Fruit fly (Drosophila melanogaster) whole organism, embryonic: ENCODE measurements around the gene dmGlut.

ENCODE experiments used
- Asciz ChIP-seq: fragments of 200-800 bp; sonication (Bioruptor generic); optimal IDR thresholded peaks from 2 replicates; lab custom pipeline; 2017; ENCODE audit warnings: missing biosample characterization, mild to moderate bottlenecking, missing genetic modification characterization, missing genetic modification reagents
- B-H1 ChIP-seq: fragments of 200-800 bp; sonication (Bioruptor generic); IDR thresholded peaks from 3 replicates; pipeline ENCODE4 v1.3.6; 2022; ENCODE audit warnings: missing biosample characterization, missing genetic modification characterization
- CG10366 ChIP-seq: fragments of 200-800 bp; sonication (Bioruptor generic); IDR thresholded peaks from 2 replicates; pipeline ENCODE4 v1.3.6; 2022; ENCODE audit warnings: missing biosample characterization, missing genetic modification characterization
- CG11695 ChIP-seq: fragments of 200-800 bp; sonication (Bioruptor generic); IDR thresholded peaks from 3 replicates; pipeline ENCODE4 v1.3.6; 2022; ENCODE audit warnings: missing biosample characterization, missing genetic modification characterization
- CG12744 ChIP-seq: fragments of 200-800 bp; sonication (Bioruptor generic); optimal IDR thresholded peaks from 2 replicates; lab custom pipeline; 2016; ENCODE audit warnings: missing biosample characterization, missing genetic modification characterization
- CG13894 ChIP-seq: fragments of 200-800 bp; sonication (Bioruptor generic); optimal IDR thresholded peaks from 3 replicates; lab custom pipeline; 2018; ENCODE audit warnings: missing biosample characterization, mild to moderate bottlenecking, missing genetic modification characterization, moderate library complexity
- CG14014 ChIP-seq: fragments of 200-800 bp; sonication (Bioruptor generic); IDR thresholded peaks from 2 replicates; pipeline ENCODE4 v1.3.6; 2022; ENCODE audit warnings: missing biosample characterization, missing genetic modification characterization
- CG15073 ChIP-seq: fragments of 200-800 bp; sonication (Bioruptor generic); optimal IDR thresholded peaks from 2 replicates; lab custom pipeline; 2016; ENCODE audit warnings: missing biosample characterization, missing genetic modification characterization
- CG1529 ChIP-seq: fragments of 200-800 bp; sonication (Bioruptor generic); optimal IDR thresholded peaks from 3 replicates; lab custom pipeline; 2018; ENCODE audit warnings: missing biosample characterization, missing genetic modification characterization
- CG1603 ChIP-seq: fragments of 200-800 bp; sonication (Bioruptor generic); optimal IDR thresholded peaks from 2 replicates; lab custom pipeline; 2019; ENCODE audit warnings: missing biosample characterization, mild to moderate bottlenecking, missing genetic modification characterization, moderate library complexity
- CG17361 ChIP-seq: fragments of 200-800 bp; sonication (Bioruptor generic); IDR thresholded peaks from 3 replicates; pipeline ENCODE4 v1.3.6; 2022; ENCODE audit warnings: missing biosample characterization, missing genetic modification characterization
- CG17385 ChIP-seq: fragments of 200-800 bp; sonication (Bioruptor generic); optimal IDR thresholded peaks from 3 replicates; lab custom pipeline; 2018; ENCODE audit warnings: missing biosample characterization, mild to moderate bottlenecking, missing genetic modification characterization
- CG2199 ChIP-seq: fragments of 200-800 bp; sonication (Bioruptor generic); IDR thresholded peaks from 3 replicates; pipeline ENCODE4 v1.3.6; 2022; ENCODE audit warnings: missing biosample characterization, missing genetic modification characterization
- CG2889 ChIP-seq: fragments of 200-800 bp; sonication (Bioruptor generic); IDR thresholded peaks from 3 replicates; pipeline ENCODE4 v1.3.6; 2022; ENCODE audit warnings: missing biosample characterization, missing genetic modification characterization
- CG31224 ChIP-seq: fragments of 200-800 bp; sonication (Bioruptor generic); IDR thresholded peaks from 2 replicates; pipeline ENCODE4 v1.3.6; 2022; ENCODE audit warnings: missing biosample characterization, missing genetic modification characterization
- CG31365 ChIP-seq: fragments of 200-800 bp; sonication (Bioruptor generic); optimal IDR thresholded peaks from 2 replicates; lab custom pipeline; 2018; ENCODE audit warnings: missing biosample characterization, mild to moderate bottlenecking, missing genetic modification characterization
- CG43689 ChIP-seq: fragments of 200-800 bp; sonication (Bioruptor generic); IDR thresholded peaks from 2 replicates; pipeline ENCODE4 v1.3.6; 2022; ENCODE audit warnings: missing biosample characterization, missing genetic modification characterization
- CG5953 ChIP-seq: fragments of 200-800 bp; sonication (Bioruptor generic); IDR thresholded peaks from 2 replicates; pipeline ENCODE4 v1.3.6; 2022; ENCODE audit warnings: missing biosample characterization, missing genetic modification characterization
- CG6175 ChIP-seq: fragments of 200-800 bp; sonication (Bioruptor generic); IDR thresholded peaks from 3 replicates; pipeline ENCODE4 v1.3.6; 2022; ENCODE audit warnings: missing biosample characterization, missing genetic modification characterization
- CG9817 ChIP-seq: fragments of 200-800 bp; sonication (Bioruptor generic); optimal IDR thresholded peaks from 2 replicates; lab custom pipeline; 2018; ENCODE audit warnings: missing biosample characterization, mild to moderate bottlenecking, missing genetic modification characterization, moderate library complexity
- Dip2 ChIP-seq: fragments of 200-800 bp; sonication (Bioruptor generic); IDR thresholded peaks from 2 replicates; pipeline ENCODE4 v1.3.6; 2022; ENCODE audit warnings: missing biosample characterization, missing genetic modification characterization
- Elba2 ChIP-seq: fragments of 200-800 bp; sonication (Bioruptor generic); optimal IDR thresholded peaks from 3 replicates; lab custom pipeline; 2016; ENCODE audit warnings: missing biosample characterization, missing genetic modification characterization
- Fer1 ChIP-seq: fragments of 200-800 bp; sonication (Bioruptor generic); optimal IDR thresholded peaks from 2 replicates; lab custom pipeline; 2017; ENCODE audit warnings: missing biosample characterization, mild to moderate bottlenecking, missing genetic modification characterization
- Fer2 ChIP-seq: fragments of 200-800 bp; sonication (Bioruptor generic); optimal IDR thresholded peaks from 2 replicates; lab custom pipeline; 2018; ENCODE audit warnings: missing biosample characterization, mild to moderate bottlenecking, missing genetic modification characterization, moderate library complexity
- H15 ChIP-seq: fragments of 200-800 bp; sonication (Bioruptor generic); IDR thresholded peaks from 3 replicates; pipeline ENCODE4 v1.3.6; 2022; ENCODE audit warnings: missing biosample characterization, missing genetic modification characterization
- HmgD ChIP-seq: fragments of 200-800 bp; sonication (Bioruptor generic); optimal IDR thresholded peaks from 3 replicates; lab custom pipeline; 2016; ENCODE audit warnings: missing biosample characterization, missing genetic modification characterization
- Hr51 ChIP-seq, 2 experiments: fragments of 200-800 bp; sonication (Bioruptor generic); optimal IDR thresholded peaks; 2 replicates in 1 of 2; 3 replicates in 1 of 2; lab custom pipeline; 2016 to 2018; ENCODE audit warnings: missing biosample characterization in 2 of 2, missing genetic modification characterization in 2 of 2, mild to moderate bottlenecking in 1 of 2, moderate library complexity in 1 of 2
- Hr78 ChIP-seq, 2 experiments: fragments of 200-800 bp in 1 of 2; fragments of >200 bp in 1 of 2; sonication (Bioruptor generic) in 1 of 2; optimal IDR thresholded peaks; 2 replicates each; lab custom pipeline; 2017 to 2019; ENCODE audit warnings: missing biosample characterization in 2 of 2, missing genetic modification characterization in 2 of 2, mild to moderate bottlenecking in 1 of 2, moderate library complexity in 1 of 2
- Neu2 ChIP-seq: fragments of 200-800 bp; sonication (Bioruptor generic); optimal IDR thresholded peaks from 3 replicates; lab custom pipeline; 2016; ENCODE audit warnings: missing biosample characterization, missing genetic modification characterization, borderline replicate concordance
- Oli ChIP-seq: fragments of 200-800 bp; sonication (Bioruptor generic); optimal IDR thresholded peaks from 2 replicates; lab custom pipeline; 2018; ENCODE audit warnings: missing biosample characterization, mild to moderate bottlenecking, missing genetic modification characterization, moderate library complexity
- Ravus ChIP-seq: fragments of 200-800 bp; sonication (Bioruptor generic); IDR thresholded peaks from 2 replicates; pipeline ENCODE4 v1.3.6; 2022; ENCODE audit warnings: missing biosample characterization, missing genetic modification characterization
- Scr ChIP-seq: fragments of 200-800 bp; sonication (Bioruptor generic); IDR thresholded peaks from 2 replicates; pipeline ENCODE4 v1.3.6; 2022; ENCODE audit warnings: missing biosample characterization, missing genetic modification characterization; ENCODE audit not compliant: partially characterized antibody
- Tbp ChIP-seq: fragments of >200 bp; optimal IDR thresholded peaks from 2 replicates; lab custom pipeline; 2018; ENCODE audit warnings: missing biosample characterization, missing genetic modification characterization
- YL-1 ChIP-seq: fragments of 200-800 bp; sonication (Bioruptor generic); optimal IDR thresholded peaks from 3 replicates; lab custom pipeline; 2017; ENCODE audit warnings: missing biosample characterization, mild to moderate bottlenecking, missing genetic modification characterization
- cas ChIP-seq: fragments of 200-800 bp; sonication (Bioruptor generic); IDR thresholded peaks from 2 replicates; pipeline ENCODE4 v1.3.6; 2022; ENCODE audit warnings: missing biosample characterization, missing genetic modification characterization
- crol ChIP-seq: fragments of 200-800 bp; sonication (Bioruptor generic); IDR thresholded peaks from 2 replicates; pipeline ENCODE4 v1.3.6; 2022; ENCODE audit warnings: missing biosample characterization, missing genetic modification characterization
- eyg ChIP-seq: fragments of 200-800 bp; sonication (Bioruptor generic); optimal IDR thresholded peaks from 3 replicates; lab custom pipeline; 2016; ENCODE audit warnings: missing biosample characterization, missing genetic modification characterization
- fu2 ChIP-seq: fragments of 200-800 bp; sonication (Bioruptor generic); optimal IDR thresholded peaks from 2 replicates; lab custom pipeline; 2016; ENCODE audit warnings: missing biosample characterization, missing genetic modification characterization
- grau ChIP-seq: fragments of 200-800 bp; optimal IDR thresholded peaks from 3 replicates; lab custom pipeline; 2019; ENCODE audit warnings: missing biosample characterization, mild to moderate bottlenecking, missing genetic modification characterization, moderate library complexity
- hth ChIP-seq: fragments of >200 bp; optimal IDR thresholded peaks from 2 replicates; lab custom pipeline; 2017; ENCODE audit warnings: inconsistent platforms
- insv ChIP-seq, 2 experiments: fragments of 200-800 bp; sonication (Bioruptor generic); optimal IDR thresholded peaks; 3 replicates each; lab custom pipeline; 2016 to 2018; ENCODE audit warnings: missing biosample characterization in 2 of 2, missing genetic modification characterization in 2 of 2
- kay ChIP-seq: fragments of 200-800 bp; sonication (Bioruptor generic); optimal IDR thresholded peaks from 2 replicates; lab custom pipeline; 2016; ENCODE audit warnings: missing biosample characterization, missing genetic modification characterization
- lab ChIP-seq: fragments of 200-800 bp; sonication (Bioruptor generic); optimal IDR thresholded peaks from 3 replicates; lab custom pipeline; 2017; ENCODE audit warnings: missing biosample characterization, missing genetic modification characterization, mild to moderate bottlenecking, moderate library complexity, missing genetic modification reagents
- lola ChIP-seq, 3 experiments: fragments of >200 bp in 2 of 3; fragments of 200-800 bp in 1 of 3; sonication (Bioruptor generic) in 1 of 3; optimal IDR thresholded peaks; 2 replicates each; lab custom pipeline; 2017 to 2019; ENCODE audit warnings: missing biosample characterization in 3 of 3, missing genetic modification characterization in 3 of 3, mild to moderate bottlenecking in 1 of 3, moderate library complexity in 1 of 3
- maf-S ChIP-seq: fragments of 200-800 bp; sonication (Bioruptor generic); optimal IDR thresholded peaks from 2 replicates; lab custom pipeline; 2016; ENCODE audit warnings: missing biosample characterization, missing genetic modification characterization
- otp ChIP-seq: fragments of 200-800 bp; sonication (Bioruptor generic); IDR thresholded peaks from 3 replicates; pipeline ENCODE4, ENCODE4 v1.3.6; 2022; ENCODE audit warnings: missing biosample characterization, missing genetic modification characterization
- phol ChIP-seq: fragments of 200-800 bp; sonication (Bioruptor generic); optimal IDR thresholded peaks from 3 replicates; lab custom pipeline; 2018; ENCODE audit warnings: missing biosample characterization, mild to moderate bottlenecking, missing genetic modification characterization, moderate library complexity
- repo ChIP-seq: fragments of 200-800 bp; sonication (Bioruptor generic); optimal IDR thresholded peaks from 2 replicates; lab custom pipeline; 2016; ENCODE audit warnings: missing biosample characterization, missing genetic modification characterization
- rib ChIP-seq: fragments of 200-800 bp; sonication (Bioruptor generic); IDR thresholded peaks from 2 replicates; pipeline ENCODE4 v1.3.6; 2022; ENCODE audit warnings: missing biosample characterization, missing genetic modification characterization
- tgo ChIP-seq: fragments of 200-800 bp; sonication (Bioruptor generic); IDR thresholded peaks from 3 replicates; pipeline ENCODE4 v1.3.6; 2022; ENCODE audit warnings: missing biosample characterization, missing genetic modification characterization
- usp ChIP-seq: fragments of >200 bp; optimal IDR thresholded peaks from 2 replicates; lab custom pipeline; 2017; ENCODE audit warnings: missing biosample characterization, missing genetic modification characterization
- vvl ChIP-seq: fragments of 200-800 bp; sonication (Bioruptor generic); IDR thresholded peaks from 2 replicates; pipeline ENCODE4 v1.3.6; 2022; ENCODE audit warnings: missing biosample characterization, missing genetic modification characterization

The dmGlut gene

dm6 chr2L:12055837-12056388, 28.7 kb downstream of the dmGlut start, which contains the start of the genes JhI-21, RpL7-like and CG34164 (continued):
- TF ChIP-seq CG2889 (GFP tag; lab: Robert Waterston, UW) = no peak
- peak; percentile 12 for TF ChIP-seq CG15073 (GFP tag; lab: Kevin White, UChicago)
- TF ChIP-seq CG31365 (tag; lab: Kevin White, UChicago) = no peak
- no peak for TF ChIP-seq Fer2 (tag; lab: Kevin White, UChicago)
- TF ChIP-seq Neu2 (GFP tag; lab: Kevin White, UChicago) = no peak
- no peak for TF ChIP-seq lola (GFP tag; optimal IDR thresholded peaks at IDR 0.05; lab: Kevin White, UChicago)
- no peak for TF ChIP-seq CG9817 (tag; lab: Kevin White, UChicago)
- no peak for TF ChIP-seq repo (GFP tag; lab: Kevin White, UChicago)
- TF ChIP-seq CG31224 (GFP tag; lab: Robert Waterston, UW) = no peak
- no peak for TF ChIP-seq insv (GFP tag; optimal IDR thresholded peaks at IDR 0.05; lab: Kevin White, UChicago)
- peak; percentile 66; the same call in 1 of the 3 replicates for TF ChIP-seq CG2199 (GFP tag; lab: Robert Waterston, UW)
- TF ChIP-seq Oli (tag; lab: Kevin White, UChicago) = no peak
- no peak for TF ChIP-seq Ravus (GFP tag; lab: Robert Waterston, UW)
- no peak for TF ChIP-seq hth (lab: Kevin White, UChicago)
- TF ChIP-seq CG17385 (GFP tag; lab: Kevin White, UChicago) = peak; percentile 50
- TF ChIP-seq fu2 = no peak
- TF ChIP-seq Scr (GFP tag; lab: Robert Waterston, UW) = peak; percentile 66
- no peak for TF ChIP-seq kay (GFP tag; lab: Kevin White, UChicago)
- TF ChIP-seq CG5953 (GFP tag; lab: Robert Waterston, UW) = no peak
- TF ChIP-seq CG11695 (GFP tag; lab: Robert Waterston, UW) = no peak
- TF ChIP-seq CG43689 (GFP tag; lab: Robert Waterston, UW) = no peak
- TF ChIP-seq otp (GFP tag; lab: Robert Waterston, UW) = no peak; the same call in 2 of the 3 replicates
- no peak for TF ChIP-seq usp
- TF ChIP-seq H15 (GFP tag; lab: Robert Waterston, UW) = no peak
- TF ChIP-seq Asciz (GFP tag; lab: Kevin White, UChicago) = no peak
- TF ChIP-seq CG1529 = no peak
- no peak for TF ChIP-seq B-H1 (GFP tag; lab: Robert Waterston, UW)
- TF ChIP-seq CG12744 = no peak
- no peak for TF ChIP-seq CG14014 (GFP tag; lab: Robert Waterston, UW)
- no peak for TF ChIP-seq lab
- no peak for TF ChIP-seq Hr78 (GFP tag; optimal IDR thresholded peaks at IDR 0.05; lab: Kevin White, UChicago)
- TF ChIP-seq YL-1 (GFP tag; lab: Kevin White, UChicago) = peak; percentile 83
- TF ChIP-seq CG6175 (GFP tag; lab: Robert Waterston, UW) = no peak
- no peak for TF ChIP-seq CG1603 (tag; lab: Kevin White, UChicago)
- TF ChIP-seq phol (tag; lab: Kevin White, UChicago) = no peak
- TF ChIP-seq eyg (GFP tag; lab: Kevin White, UChicago) = no peak
- no peak for TF ChIP-seq Dip2 (GFP tag; lab: Robert Waterston, UW)
- no peak for TF ChIP-seq cas (GFP tag; lab: Robert Waterston, UW)
- TF ChIP-seq rib (GFP tag; lab: Robert Waterston, UW) = no peak
- TF ChIP-seq Elba2 (GFP tag; lab: Kevin White, UChicago) = no peak
- TF ChIP-seq CG13894 = no peak
- TF ChIP-seq maf-S (GFP tag; lab: Kevin White, UChicago) = no peak
- no peak for TF ChIP-seq crol
- no peak for TF ChIP-seq HmgD
- TF ChIP-seq Tbp (GFP tag; lab: Kevin White, UChicago) = no peak
- no peak for TF ChIP-seq Hr51 (GFP tag; optimal IDR thresholded peaks at IDR 0.05; lab: Kevin White, UChicago)
- no peak for TF ChIP-seq tgo (GFP tag; lab: Robert Waterston, UW)
- no peak for TF ChIP-seq Fer1 (GFP tag; lab: Kevin White, UChicago)
- TF ChIP-seq vvl = peak; percentile 14; the same call in 1 of the 2 replicates
- no peak for TF ChIP-seq grau (tag; lab: Kevin White, UChicago)
- no peak for TF ChIP-seq CG10366 (GFP tag; lab: Robert Waterston, UW)
- peak; percentile 31; the same call in 1 of the 3 replicates for TF ChIP-seq CG17361 (GFP tag; lab: Robert Waterston, UW)
